Fruit fly (Drosophila melanogaster): Measurements from ENCODE around the gene CG32485.

The CG32485 gene

DNA sequence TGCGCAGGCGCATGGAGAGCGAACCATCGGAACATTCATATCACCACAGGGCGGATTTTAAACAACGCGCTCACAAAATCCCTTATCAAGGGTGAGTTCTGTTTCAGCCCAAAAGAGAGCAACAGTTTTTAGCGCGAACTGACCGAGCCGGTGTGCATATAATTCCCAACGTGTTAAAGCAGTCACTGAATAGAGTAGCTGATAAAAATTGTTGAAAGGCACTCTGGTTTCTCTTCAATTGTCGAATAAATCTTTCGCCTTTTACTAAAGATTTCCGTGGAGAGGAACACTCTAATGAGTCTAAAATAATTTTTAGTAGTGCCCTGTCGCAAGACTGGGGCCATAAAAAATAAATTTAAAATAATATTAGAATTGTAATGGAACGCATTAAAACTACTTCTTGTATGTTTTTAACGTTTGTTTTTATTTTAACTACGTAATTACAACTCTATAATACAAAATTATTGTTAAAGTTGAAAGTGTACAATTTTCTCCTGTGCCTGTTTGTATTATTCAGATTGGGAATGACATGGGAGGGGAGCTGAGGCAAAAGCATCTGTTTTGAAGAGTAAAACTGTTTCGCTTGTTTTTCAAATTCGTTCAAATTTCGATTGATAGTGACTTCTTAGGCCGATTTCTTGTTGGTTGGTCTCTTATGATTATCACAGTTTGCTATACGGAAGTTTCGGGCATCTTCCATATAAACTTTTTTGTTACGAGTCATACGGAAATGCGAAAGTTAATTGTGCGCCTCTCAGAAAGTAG, 40.6 kb downstream of the CG32485 start (continued):
- TF ChIP-seq dati (GFP tag; IDR thresholded peaks at IDR 0.05) (no peak), maf-S (GFP tag; optimal IDR thresholded peaks at IDR 0.05) (peak; percentile 56), nerfin-1 (tag; optimal IDR thresholded peaks at IDR 0.05) (peak; percentile 31), CG10267 (tag; optimal IDR thresholded peaks at IDR 0.05) (no peak), ro (GFP tag; IDR thresholded peaks at IDR 0.05) (no peak), CG16779 (GFP tag; IDR thresholded peaks at IDR 0.05) (peak; percentile 36; the same call in 1 of the 2 replicates), gem (tag; optimal IDR thresholded peaks at IDR 0.05) (no peak), CHES-1-like (GFP tag; optimal IDR thresholded peaks at IDR 0.05) (peak; percentile 24), Hmx (GFP tag; optimal IDR thresholded peaks at IDR 0.05) (no peak), CG3407 (GFP tag; optimal IDR thresholded peaks at IDR 0.05) (no peak), stwl (tag; optimal IDR thresholded peaks at IDR 0.05) (no peak), CG6854 (GFP tag; optimal IDR thresholded peaks at IDR 0.05) (no peak), chif (GFP tag; optimal IDR thresholded peaks at IDR 0.05) (peak; percentile 24 to 33), CG16813 (GFP tag; IDR thresholded peaks at IDR 0.05; ENCODE audit: partially characterized antibody) (no peak; the same call in 2 of the 3 replicates), CG3838 (GFP tag; optimal IDR thresholded peaks at IDR 0.05) (no peak), CG1602 (GFP tag; optimal IDR thresholded peaks at IDR 0.05) (peak; percentile 9), lbe (GFP tag; optimal IDR thresholded peaks at IDR 0.05) (peak; percentile 48), CG13123 (GFP tag; optimal IDR thresholded peaks at IDR 0.05) (no peak), CG3847 (GFP tag; IDR thresholded peaks at IDR 0.05) (peak; percentile 47), CG1647 (GFP tag; optimal IDR thresholded peaks at IDR 0.05) (peak; percentile 19), lola (GFP tag; optimal IDR thresholded peaks at IDR 0.05) (no peak), Ssrp (tag; optimal IDR thresholded peaks at IDR 0.05) (peak; percentile 31), HLH54F (GFP tag; optimal IDR thresholded peaks at IDR 0.05) (peak; percentile 36), emc (GFP tag; optimal IDR thresholded peaks at IDR 0.05) (no peak), kah (GFP tag; optimal IDR thresholded peaks at IDR 0.05) (no peak), CG3995 (GFP tag; optimal IDR thresholded peaks at IDR 0.05) (no peak), NC2β (GFP tag; optimal IDR thresholded peaks at IDR 0.05) (peak; percentile 64), Xbp1 (GFP tag; optimal IDR thresholded peaks at IDR 0.05) (peak; percentile 45), cas (GFP tag; IDR thresholded peaks at IDR 0.05) (peak; percentile 45; the same call in 1 of the 2 replicates), CG2889 (GFP tag; IDR thresholded peaks at IDR 0.05) (0 out of 3 replicates have a peak, but pooled peaks have one; percentile 24), Sry-β (GFP tag; optimal IDR thresholded peaks at IDR 0.05) (no peak), CG6791 (GFP tag; IDR thresholded peaks at IDR 0.05; ENCODE audit: partially characterized antibody) (peak; percentile 72; the same call in 2 of the 3 replicates), fd64A (GFP tag; optimal IDR thresholded peaks at IDR 0.05) (no peak), az2 (GFP tag; optimal IDR thresholded peaks at IDR 0.05) (no peak), HHEX (GFP tag; optimal IDR thresholded peaks at IDR 0.05) (no peak), CG1792 (GFP tag; optimal IDR thresholded peaks at IDR 0.05) (peak; percentile 45), BtbVII (GFP tag; optimal IDR thresholded peaks at IDR 0.05) (peak; percentile 4), zen (tag; optimal IDR thresholded peaks at IDR 0.05) (peak; percentile 48), CG30431 (GFP tag; optimal IDR thresholded peaks at IDR 0.05) (no peak), CG8281 (tag; optimal IDR thresholded peaks at IDR 0.05) (no peak), C15 (GFP tag; IDR thresholded peaks at IDR 0.05) (no peak), CG7556 (GFP tag; optimal IDR thresholded peaks at IDR 0.05) (peak; percentile 10), Med (GFP tag) (peak; percentile 89), Fer1 (GFP tag; optimal IDR thresholded peaks at IDR 0.05) (peak; percentile 57), CG13894 (tag; optimal IDR thresholded peaks at IDR 0.05) (peak; percentile 88), Ets65A (GFP tag) (no peak), CG11247 (GFP tag; IDR thresholded peaks at IDR 0.05) (peak; percentile 41; the same call in 1 of the 2 replicates), bab2 (GFP tag; optimal IDR thresholded peaks at IDR 0.05) (no peak), Ada2b (GFP tag; IDR thresholded peaks at IDR 0.05) (no peak)

All from whole organism, embryonic.